Worm (Caenorhabditis elegans): Measurements from ENCODE around the gene pqn-84.

The pqn-84 gene

DNA sequence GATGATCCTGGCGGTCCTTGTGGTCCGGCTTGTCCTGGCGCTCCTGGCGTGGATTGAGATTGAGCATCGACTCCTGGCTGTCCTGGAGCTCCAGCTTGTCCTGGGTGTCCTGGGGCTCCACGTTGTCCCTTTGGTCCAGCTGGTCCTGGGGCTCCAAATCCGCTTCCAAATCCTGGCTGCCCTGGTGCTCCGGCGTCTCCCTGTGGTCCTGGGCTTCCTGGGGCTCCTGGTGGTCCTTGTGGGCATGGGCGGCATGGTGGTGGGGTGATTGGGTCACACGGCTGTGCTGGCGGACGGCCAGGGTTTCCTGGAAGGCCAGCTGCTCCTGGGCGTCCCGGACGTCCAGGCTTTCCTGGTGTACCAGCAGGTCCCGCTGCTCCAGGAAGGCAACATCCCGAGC lies 5.9 kb downstream of the pqn-84 start:
- no peak for TF ChIP-seq tbx-37 (GFP tag; conservative IDR thresholded peaks at IDR 0.05)

DNA sequence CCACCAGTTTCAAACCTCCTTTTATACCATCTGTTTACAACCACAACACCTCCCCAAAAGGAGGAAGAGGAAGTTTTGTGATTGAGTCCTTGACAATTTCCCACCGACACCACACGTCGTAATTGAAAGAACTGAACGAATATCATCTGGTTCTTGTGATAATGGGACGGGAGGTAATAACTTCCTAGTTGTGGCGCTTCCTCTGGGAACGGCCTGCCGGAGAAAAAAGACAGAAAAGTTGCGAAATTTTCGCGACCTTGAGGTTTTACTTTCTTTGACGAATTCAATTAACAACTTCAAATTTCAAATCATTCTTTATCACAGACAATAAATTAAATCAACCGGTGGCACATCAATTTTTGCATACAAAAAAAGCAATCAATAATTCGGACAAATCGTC lies 6.6 kb downstream of the pqn-84 start, which contains the start of gene col-96:
col-96 (minus strand) TSS at position 101 of the 400 bp plus-strand sequence.
- no peak for TF ChIP-seq tra-4 (tag; optimal IDR thresholded peaks at IDR 0.05)
- TF ChIP-seq sea-1 (GFP tag; conservative IDR thresholded peaks at IDR 0.05): no peak
- no peak for TF ChIP-seq scrt-1 (GFP tag; IDR thresholded peaks at IDR 0.05)
- no peak for TF ChIP-seq pes-1 (GFP tag; IDR thresholded peaks at IDR 0.05)
- TF ChIP-seq ceh-13 (GFP tag; optimal IDR thresholded peaks at IDR 0.05): no peak
- TF ChIP-seq ama-1 (optimal IDR thresholded peaks at IDR 0.05): no peak
- no peak for TF ChIP-seq ets-7 (tag; optimal IDR thresholded peaks at IDR 0.05)
- no peak for TF ChIP-seq F13C5.2 (tag; optimal IDR thresholded peaks at IDR 0.05)
- no peak for TF ChIP-seq B0310.2 (tag; optimal IDR thresholded peaks at IDR 0.05)

DNA sequence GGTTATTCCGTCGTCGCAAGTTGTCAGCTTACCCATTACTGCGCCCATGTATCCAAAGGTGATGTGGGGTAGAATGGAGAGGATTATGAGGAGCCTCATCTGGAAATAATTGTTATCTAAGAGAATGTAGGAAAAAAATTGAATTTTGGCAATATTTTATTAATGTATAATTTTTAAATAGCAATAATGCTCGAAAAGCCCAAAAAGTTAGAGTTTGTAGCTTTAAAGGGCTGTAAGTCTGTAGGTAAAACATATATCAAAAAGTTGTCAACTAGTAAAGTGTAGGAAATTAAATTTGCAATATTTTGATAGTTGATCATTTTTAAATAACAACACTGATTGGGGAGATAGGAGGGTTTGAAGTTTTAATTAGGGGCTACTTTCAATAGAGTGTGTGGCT lies 8.7 kb downstream of the pqn-84 start, which contains the start of gene Y41C4A.8:
Y41C4A.8 (minus strand) TSS at position 101 of the 400 bp plus-strand sequence.
- no peak for TF ChIP-seq scrt-1 (GFP tag; IDR thresholded peaks at IDR 0.05)

DNA sequence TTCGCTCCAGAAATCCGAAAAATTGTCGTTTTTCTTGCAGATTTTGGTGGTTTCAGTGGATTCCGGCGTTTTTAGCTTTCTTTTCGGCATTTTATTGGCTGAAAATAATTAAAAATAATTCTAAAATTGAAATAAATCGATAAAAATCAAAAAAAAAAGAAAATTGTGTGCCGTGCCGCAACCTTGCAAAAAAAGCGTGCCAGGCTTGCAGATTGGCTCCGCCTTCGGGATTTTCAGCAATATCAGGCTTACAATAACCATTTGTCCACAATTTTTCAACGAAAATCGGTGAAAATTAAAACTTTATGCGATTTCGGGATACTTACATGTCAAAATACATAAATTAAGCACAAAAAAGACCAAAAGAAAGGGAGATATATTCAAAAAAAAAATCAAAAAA lies 18.5 kb downstream of the pqn-84 start, which contains the start of gene Y41C4A.9:
Y41C4A.9 (minus strand) TSS at position 98 of the 400 bp plus-strand sequence.
- no peak for TF ChIP-seq tbx-37 (GFP tag; conservative IDR thresholded peaks at IDR 0.05)
- TF ChIP-seq scrt-1 (GFP tag; IDR thresholded peaks at IDR 0.05): no peak
- no peak for TF ChIP-seq pes-1 (GFP tag; IDR thresholded peaks at IDR 0.05)
- no peak for TF ChIP-seq aly-1 (tag; optimal IDR thresholded peaks at IDR 0.05)
- no peak for TF ChIP-seq ama-1 (optimal IDR thresholded peaks at IDR 0.05)
- TF ChIP-seq ets-7 (tag; optimal IDR thresholded peaks at IDR 0.05): no peak
- no peak for TF ChIP-seq hnd-1 (tag; optimal IDR thresholded peaks at IDR 0.05)
- TF ChIP-seq B0310.2 (tag; optimal IDR thresholded peaks at IDR 0.05): no peak
- no peak for TF ChIP-seq ceh-13 (GFP tag; optimal IDR thresholded peaks at IDR 0.05)
- no peak for TF ChIP-seq flt-1 (GFP tag; IDR thresholded peaks at IDR 0.05)
- TF ChIP-seq sea-1 (GFP tag; conservative IDR thresholded peaks at IDR 0.05): no peak
- no peak for TF ChIP-seq hmbx-1 (tag; optimal IDR thresholded peaks at IDR 0.05)
- no peak for TF ChIP-seq tbx-11 (GFP tag; IDR thresholded peaks at IDR 0.05)
- TF ChIP-seq F13C5.2 (tag; optimal IDR thresholded peaks at IDR 0.05): no peak
- no peak for TF ChIP-seq hmg-4 (GFP tag; optimal IDR thresholded peaks at IDR 0.05)
- no peak for TF ChIP-seq tra-4 (tag; optimal IDR thresholded peaks at IDR 0.05)
- TF ChIP-seq ceh-36 (tag; optimal IDR thresholded peaks at IDR 0.05): no peak

DNA sequence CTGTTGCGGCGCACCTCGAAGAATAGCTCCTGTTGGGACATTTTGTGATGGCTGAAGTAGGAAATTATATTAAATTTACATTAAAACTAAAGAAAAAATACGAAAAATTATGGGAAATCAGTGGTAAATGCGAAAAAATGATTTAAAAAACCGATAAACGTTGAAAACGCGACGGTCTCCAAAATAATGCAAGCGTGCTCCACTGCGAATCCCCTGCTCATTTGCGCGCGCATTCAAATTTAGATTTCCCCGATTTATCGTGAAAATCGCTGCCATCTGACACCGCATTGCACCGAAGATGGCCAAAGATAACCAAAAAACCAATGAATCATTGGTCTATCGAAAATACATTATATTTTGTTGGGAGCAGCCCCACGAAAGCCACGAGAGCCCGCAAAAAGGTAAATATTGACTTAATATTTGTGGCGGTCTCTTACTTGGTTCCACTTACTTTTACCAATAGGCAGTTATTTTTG lies 19.4 kb downstream of the pqn-84 start, which contains the start of the genes elb-1 and Y41C4A.11:
elb-1 (minus strand) TSS at position 51 of the 476 bp plus-strand sequence.
Y41C4A.11 (plus strand) TSS at position 461 of the 476 bp plus-strand sequence.
- TF ChIP-seq F13C5.2 (tag; optimal IDR thresholded peaks at IDR 0.05): no peak
- no peak for TF ChIP-seq ceh-36 (tag; optimal IDR thresholded peaks at IDR 0.05)
- TF ChIP-seq sea-1 (GFP tag; conservative IDR thresholded peaks at IDR 0.05): no peak
- no peak for TF ChIP-seq ceh-13 (GFP tag; optimal IDR thresholded peaks at IDR 0.05)

DNA sequence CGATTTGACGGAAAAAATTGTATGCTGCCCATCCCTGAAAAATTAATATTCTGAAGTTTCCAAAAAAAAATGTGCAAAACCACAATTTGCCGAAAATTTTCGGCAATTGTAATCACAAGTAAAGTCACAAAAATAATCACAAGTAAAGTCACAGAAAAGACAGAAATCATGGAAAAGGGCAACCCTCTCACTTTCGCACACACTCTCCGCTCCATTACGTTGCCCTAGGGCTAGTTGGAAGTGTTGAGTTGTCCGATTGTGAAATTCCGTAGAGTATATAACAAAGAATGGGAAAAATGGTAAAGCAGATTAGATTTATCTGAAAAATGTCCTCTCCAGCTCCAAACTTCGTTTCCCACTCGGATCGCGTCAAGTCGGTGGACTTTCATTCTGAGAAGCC lies 21.3 kb downstream of the pqn-84 start, which contains the start of gene Y41C4A.32:
Y41C4A.32 (plus strand) TSS at position 302 of the 400 bp plus-strand sequence.
- TF ChIP-seq scrt-1 (GFP tag; IDR thresholded peaks at IDR 0.05) (no peak), hnd-1 (tag; optimal IDR thresholded peaks at IDR 0.05) (no peak), ceh-13 (GFP tag; optimal IDR thresholded peaks at IDR 0.05) (no peak), sea-1 (GFP tag; conservative IDR thresholded peaks at IDR 0.05) (no peak), tra-4 (tag; optimal IDR thresholded peaks at IDR 0.05) (no peak), tbx-37 (GFP tag; conservative IDR thresholded peaks at IDR 0.05) (no peak), pes-1 (GFP tag; IDR thresholded peaks at IDR 0.05) (no peak), hmg-4 (GFP tag; optimal IDR thresholded peaks at IDR 0.05) (no peak), hmbx-1 (tag; optimal IDR thresholded peaks at IDR 0.05) (no peak), ama-1 (optimal IDR thresholded peaks at IDR 0.05) (no peak), B0310.2 (tag; optimal IDR thresholded peaks at IDR 0.05) (no peak), tbx-11 (GFP tag; IDR thresholded peaks at IDR 0.05) (no peak), ceh-36 (tag; optimal IDR thresholded peaks at IDR 0.05) (no peak), aly-1 (tag; optimal IDR thresholded peaks at IDR 0.05) (no peak), ets-7 (tag; optimal IDR thresholded peaks at IDR 0.05) (no peak), flt-1 (GFP tag; IDR thresholded peaks at IDR 0.05) (no peak), F13C5.2 (tag; optimal IDR thresholded peaks at IDR 0.05) (no peak)

DNA sequence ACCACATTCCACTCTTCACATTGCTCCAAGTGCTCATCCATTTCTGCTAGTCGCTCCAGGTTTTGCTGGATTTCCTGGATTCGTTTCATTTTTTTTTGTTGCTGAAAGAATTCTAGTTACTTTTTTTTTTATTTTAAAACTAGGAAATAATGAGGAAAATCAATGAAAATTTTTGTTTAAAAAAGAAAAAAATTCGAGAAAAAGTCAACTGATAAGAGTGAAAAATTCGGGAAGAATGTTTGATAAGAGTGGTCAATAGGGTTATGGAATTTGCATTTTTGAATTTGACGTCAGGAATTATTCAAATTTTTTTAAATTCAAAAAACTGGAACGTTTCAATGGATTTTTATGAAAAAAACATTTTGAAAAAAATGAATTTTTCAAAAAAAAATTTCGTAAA lies 26.5 kb downstream of the pqn-84 start, which contains the start of gene Y41C4A.12:
Y41C4A.12 (minus strand) TSS at position 101 of the 400 bp plus-strand sequence.
- TF ChIP-seq flt-1 (GFP tag; IDR thresholded peaks at IDR 0.05) (no peak), B0310.2 (tag; optimal IDR thresholded peaks at IDR 0.05) (no peak), ama-1 (optimal IDR thresholded peaks at IDR 0.05) (no peak), hnd-1 (tag; optimal IDR thresholded peaks at IDR 0.05) (no peak), tbx-37 (GFP tag; conservative IDR thresholded peaks at IDR 0.05) (no peak), aly-1 (tag; optimal IDR thresholded peaks at IDR 0.05) (no peak)

DNA sequence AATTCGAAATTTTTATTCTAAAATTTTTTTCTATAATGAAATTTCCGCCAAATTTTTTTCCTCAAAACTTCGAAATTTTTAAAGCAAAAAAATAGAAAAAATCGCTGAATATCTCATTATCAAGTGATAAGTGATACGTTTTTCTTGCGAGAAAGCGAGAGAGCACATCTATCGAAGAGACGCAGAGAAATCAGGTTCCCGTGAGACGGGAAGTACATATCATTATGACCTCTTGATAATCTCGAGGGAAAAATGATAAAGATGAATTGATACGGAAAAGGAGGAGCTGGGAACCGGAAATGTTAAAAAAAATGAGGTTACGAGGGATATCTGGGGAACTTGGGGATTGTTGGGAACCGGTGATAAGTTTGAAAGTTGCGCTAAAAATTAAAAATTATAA lies 27.0 kb downstream of the pqn-84 start:
- TF ChIP-seq pes-1 (GFP tag; IDR thresholded peaks at IDR 0.05) (no peak), ama-1 (optimal IDR thresholded peaks at IDR 0.05) (no peak), hmbx-1 (tag; optimal IDR thresholded peaks at IDR 0.05) (no peak), sea-1 (GFP tag; conservative IDR thresholded peaks at IDR 0.05) (no peak), F13C5.2 (tag; optimal IDR thresholded peaks at IDR 0.05) (no peak), scrt-1 (GFP tag; IDR thresholded peaks at IDR 0.05) (no peak), ceh-13 (GFP tag; optimal IDR thresholded peaks at IDR 0.05) (no peak), tbx-37 (GFP tag; conservative IDR thresholded peaks at IDR 0.05) (no peak)
